Worm (Caenorhabditis elegans): ENCODE data around the gene ZK666.2.

The ZK666.2 gene

ce11 chrII:10450335-10450734 is 21.4 kb downstream of the ZK666.2 start (continued):
- TF ChIP-seq ces-1 (GFP tag; optimal IDR thresholded peaks at IDR 0.05): no peak
- no peak for TF ChIP-seq ceh-62 (tag; optimal IDR thresholded peaks at IDR 0.05)
- no peak for TF ChIP-seq nhr-28 (tag; optimal IDR thresholded peaks at IDR 0.05)
- TF ChIP-seq nhr-41 (GFP tag; IDR thresholded peaks at IDR 0.05): no peak; the same call in 1 of the 2 replicates
- no peak for TF ChIP-seq lir-3 (tag; optimal IDR thresholded peaks at IDR 0.05)
- TF ChIP-seq tra-1 (GFP tag; IDR thresholded peaks at IDR 0.05): no peak

DNA sequence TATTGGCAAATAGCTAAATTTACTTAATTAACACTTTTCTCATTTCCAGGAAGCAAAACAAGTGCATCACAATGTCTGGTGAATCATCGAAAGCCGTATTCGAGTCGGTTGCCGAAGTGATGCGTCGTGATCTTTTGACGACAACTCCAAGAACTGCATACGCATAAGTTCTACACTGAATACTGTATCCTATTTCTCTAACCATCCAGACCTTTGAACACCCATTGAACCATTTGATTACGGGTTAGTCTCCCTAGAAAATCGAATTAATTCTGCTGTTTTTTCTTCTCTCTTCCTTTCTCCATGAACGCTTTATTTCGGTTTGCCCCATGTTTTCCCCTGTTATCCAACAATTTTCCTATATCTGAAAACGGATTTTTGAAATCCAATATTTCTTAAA is 22.0 kb downstream of the ZK666.2 start, which contains the start of gene lin-56:
Gene lin-56, plus strand, starts transcription at position 301 of the 400 bp plus-strand sequence.
- TF ChIP-seq Y48G9A.11 (GFP tag; IDR thresholded peaks at IDR 0.05) (no peak), ceh-82 (tag; optimal IDR thresholded peaks at IDR 0.05) (no peak), aha-1 (tag) (peak; percentile 54), jun-1 (tag; optimal IDR thresholded peaks at IDR 0.05) (no peak), hlh-11 (tag; optimal IDR thresholded peaks at IDR 0.05) (no peak)

- no peak for TF ChIP-seq aly-2 (tag; optimal IDR thresholded peaks at IDR 0.05)
- TF ChIP-seq egl-27 (tag; optimal IDR thresholded peaks at IDR 0.05): no peak
- TF ChIP-seq nhr-77 (tag; optimal IDR thresholded peaks at IDR 0.05): peak; percentile 26
- TF ChIP-seq F10B5.3 (tag; optimal IDR thresholded peaks at IDR 0.05): no peak
- TF ChIP-seq zip-11 (GFP tag; IDR thresholded peaks at IDR 0.05): no peak
- no peak for TF ChIP-seq mxl-2 (GFP tag; conservative IDR thresholded peaks at IDR 0.05)
- TF ChIP-seq dpl-1 (GFP tag; optimal IDR thresholded peaks at IDR 0.05): no peak
- peak; percentile 83 for TF ChIP-seq hlh-30 (tag; optimal IDR thresholded peaks at IDR 0.05; ENCODE audit: insufficient read depth)
- TF ChIP-seq ZK337.2 (GFP tag; IDR thresholded peaks at IDR 0.05): no peak
- peak; percentile 49 for TF ChIP-seq cey-2 (tag; optimal IDR thresholded peaks at IDR 0.05; ENCODE audit: borderline replicate concordance, insufficient read depth)
- TF ChIP-seq mdl-1 (tag; optimal IDR thresholded peaks at IDR 0.05): peak; percentile 48 to 92
- no peak for TF ChIP-seq daf-8 (GFP tag; IDR thresholded peaks at IDR 0.05)
- no peak for TF ChIP-seq F37D6.2 (tag; optimal IDR thresholded peaks at IDR 0.05)
- TF ChIP-seq dve-1 (tag; optimal IDR thresholded peaks at IDR 0.05; ENCODE audit: insufficient read depth): peak; percentile 42
- no peak for TF ChIP-seq hmg-1.1 (GFP tag; IDR thresholded peaks at IDR 0.05)
- TF ChIP-seq unc-39 (tag; optimal IDR thresholded peaks at IDR 0.05): no peak
- no peak for TF ChIP-seq fkh-10 (GFP tag; optimal IDR thresholded peaks at IDR 0.05)
- TF ChIP-seq lin-39 (tag; optimal IDR thresholded peaks at IDR 0.05): no peak
- peak; percentile 26; the same call in 1 of the 2 replicates for TF ChIP-seq mdt-29 (GFP tag; IDR thresholded peaks at IDR 0.05)
- TF ChIP-seq nhr-237 (tag; optimal IDR thresholded peaks at IDR 0.05): no peak
- TF ChIP-seq saeg-2 (GFP tag; IDR thresholded peaks at IDR 0.05): no peak
- peak; percentile 61 for TF ChIP-seq nhr-10 (tag; optimal IDR thresholded peaks at IDR 0.05)
- TF ChIP-seq T20F7.1 (GFP tag; optimal IDR thresholded peaks at IDR 0.05): peak; percentile 58
- no peak for TF ChIP-seq R02D3.7 (tag; optimal IDR thresholded peaks at IDR 0.05)
- TF ChIP-seq mxl-3 (GFP tag; optimal IDR thresholded peaks at IDR 0.05): peak; percentile 85
- 0 out of 2 replicates have a peak, but pooled peaks have one; percentile 34 for TF ChIP-seq dmd-8 (GFP tag; IDR thresholded peaks at IDR 0.05)
- no peak for TF ChIP-seq dmd-9 (GFP tag; IDR thresholded peaks at IDR 0.05)
- no peak for TF ChIP-seq spr-1 (tag; optimal IDR thresholded peaks at IDR 0.05)
- peak; percentile 10 for TF ChIP-seq jun-1 (tag; optimal IDR thresholded peaks at IDR 0.05)
- TF ChIP-seq unc-62 (GFP tag; optimal IDR thresholded peaks at IDR 0.05 in 1 of 2): peak in 1 of 2 experiments; percentile 99
- TF ChIP-seq unc-62 (tag; optimal IDR thresholded peaks at IDR 0.05): no peak
- no peak for TF ChIP-seq daf-12 (tag; optimal IDR thresholded peaks at IDR 0.05)
- no peak for TF ChIP-seq lin-29 (GFP tag; IDR thresholded peaks at IDR 0.05)
- TF ChIP-seq zfp-3 (GFP tag; conservative IDR thresholded peaks at IDR 0.05): no peak
- no peak for TF ChIP-seq ztf-11 (tag; optimal IDR thresholded peaks at IDR 0.05)
- TF ChIP-seq ceh-82 (tag; optimal IDR thresholded peaks at IDR 0.05): no peak
- TF ChIP-seq lsy-2 (tag; optimal IDR thresholded peaks at IDR 0.05): peak in 1 of 2 experiments; percentile 28
These were observed 24.1 kb downstream of the ZK666.2 start, which contains the start of gene ZK673.2 for ce11 chrII:10447348-10448316. Gene ZK673.2, plus strand, starts transcription at chrII:10448266.

Data from whole organism, L4 larva.